Worm (Caenorhabditis elegans): Measurements from ENCODE around the gene K10C2.7.

The K10C2.7 gene

DNA sequence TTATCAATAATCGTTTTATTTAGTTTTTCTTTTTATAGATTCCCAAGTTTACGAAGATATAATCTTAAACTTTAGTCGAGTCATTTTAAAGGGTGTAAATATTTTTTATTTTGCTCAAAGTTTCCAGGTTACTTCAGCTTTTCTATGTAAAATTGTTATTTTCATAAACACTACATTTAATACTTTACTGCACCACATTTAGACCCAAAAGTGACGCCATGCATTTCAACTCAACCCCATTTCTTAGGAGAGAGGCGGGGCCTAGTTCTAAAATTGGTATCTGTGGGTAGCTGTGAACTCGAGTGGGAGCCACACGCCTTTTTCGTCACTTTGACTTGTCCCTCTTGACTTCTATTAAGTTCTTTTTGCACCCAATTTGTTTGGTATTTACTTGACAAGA lies 30.7 kb downstream of the K10C2.7 start, which contains the start of gene T22E5.1:
T22E5.1 (plus strand) TSS at position 301 of the 400 bp plus-strand sequence.
- no peak for TF ChIP-seq mbf-1 (tag; optimal IDR thresholded peaks at IDR 0.05)
- no peak for TF ChIP-seq dmd-4 (tag; optimal IDR thresholded peaks at IDR 0.05)
- TF ChIP-seq aly-2 (tag; optimal IDR thresholded peaks at IDR 0.05), result no peak
- TF ChIP-seq alr-1 (tag; optimal IDR thresholded peaks at IDR 0.05), result no peak
- no peak for TF ChIP-seq sma-9 (GFP tag; optimal IDR thresholded peaks at IDR 0.05)
- no peak for TF ChIP-seq sma-9 (tag; optimal IDR thresholded peaks at IDR 0.05)
- TF ChIP-seq egl-27 (tag; optimal IDR thresholded peaks at IDR 0.05), result no peak
- TF ChIP-seq R02D3.7 (tag; optimal IDR thresholded peaks at IDR 0.05), result no peak
- no peak for TF ChIP-seq ztf-11 (tag; optimal IDR thresholded peaks at IDR 0.05)
- no peak for TF ChIP-seq elt-1 (tag; optimal IDR thresholded peaks at IDR 0.05)
- TF ChIP-seq skn-1 (tag; optimal IDR thresholded peaks at IDR 0.05), result no peak
- TF ChIP-seq nhr-25 (tag; optimal IDR thresholded peaks at IDR 0.05), result no peak
- TF ChIP-seq ZK546.5 (tag; optimal IDR thresholded peaks at IDR 0.05), result no peak
- no peak for TF ChIP-seq fos-1 (tag; optimal IDR thresholded peaks at IDR 0.05)
- TF ChIP-seq blmp-1 (tag; optimal IDR thresholded peaks at IDR 0.05; ENCODE audit: insufficient read depth), result no peak
- no peak for TF ChIP-seq lsy-2 (tag; optimal IDR thresholded peaks at IDR 0.05)

DNA sequence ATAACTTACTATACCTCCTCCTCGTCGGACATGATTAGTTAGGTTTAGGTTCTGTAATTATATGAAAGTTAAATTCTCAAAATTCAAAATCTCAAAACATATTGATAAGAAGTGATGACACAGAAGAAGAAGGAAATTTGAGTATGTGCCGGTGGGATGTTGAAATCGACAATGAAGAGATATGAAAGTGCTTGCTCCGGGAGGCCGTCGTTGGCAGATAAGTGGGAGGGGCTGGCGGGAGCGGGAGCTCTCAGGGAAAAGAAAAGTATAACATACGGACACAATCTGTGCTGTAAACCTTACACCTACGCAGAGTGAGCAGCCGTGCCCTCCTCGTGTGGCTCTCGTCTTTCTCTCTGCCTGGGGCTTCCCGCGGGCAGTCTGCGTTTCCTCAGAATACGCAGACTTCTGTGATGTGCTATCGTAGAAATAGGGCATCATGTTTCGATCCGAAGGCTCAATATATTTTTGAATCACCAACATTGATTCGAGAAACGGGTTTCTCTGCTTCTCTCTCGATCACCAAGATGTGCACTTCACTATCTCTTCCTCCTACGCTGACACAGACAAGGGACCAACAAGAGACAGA lies 33.0 kb downstream of the K10C2.7 start, which contains the start of gene mup-2:
mup-2 (minus strand) TSS at position 51 of the 589 bp plus-strand sequence.
- TF ChIP-seq egl-27 (tag; optimal IDR thresholded peaks at IDR 0.05), result no peak
- no peak for TF ChIP-seq blmp-1 (tag; optimal IDR thresholded peaks at IDR 0.05; ENCODE audit: insufficient read depth)
- TF ChIP-seq lin-11 (tag; optimal IDR thresholded peaks at IDR 0.05), result no peak
- TF ChIP-seq crh-2 (tag; optimal IDR thresholded peaks at IDR 0.05), result no peak
- peak; percentile 3 for TF ChIP-seq C34F6.9 (tag; optimal IDR thresholded peaks at IDR 0.05)
- TF ChIP-seq nhr-25 (tag; optimal IDR thresholded peaks at IDR 0.05), result no peak
- TF ChIP-seq F13H6.1 (tag; optimal IDR thresholded peaks at IDR 0.05), result peak; percentile 87
- TF ChIP-seq ZK546.5 (tag; optimal IDR thresholded peaks at IDR 0.05), result no peak
- no peak for TF ChIP-seq nhr-10 (tag; optimal IDR thresholded peaks at IDR 0.05)
- TF ChIP-seq nhr-129 (tag; optimal IDR thresholded peaks at IDR 0.05), result peak; percentile 61
- TF ChIP-seq sma-9 (GFP tag; optimal IDR thresholded peaks at IDR 0.05), result peak; percentile 80
- TF ChIP-seq sma-9 (tag; optimal IDR thresholded peaks at IDR 0.05), result no peak
- TF ChIP-seq nhr-21 (tag; optimal IDR thresholded peaks at IDR 0.05), result no peak
- TF ChIP-seq lsy-2 (tag; optimal IDR thresholded peaks at IDR 0.05), result peak in 1 of 2 experiments; percentile 25

DNA sequence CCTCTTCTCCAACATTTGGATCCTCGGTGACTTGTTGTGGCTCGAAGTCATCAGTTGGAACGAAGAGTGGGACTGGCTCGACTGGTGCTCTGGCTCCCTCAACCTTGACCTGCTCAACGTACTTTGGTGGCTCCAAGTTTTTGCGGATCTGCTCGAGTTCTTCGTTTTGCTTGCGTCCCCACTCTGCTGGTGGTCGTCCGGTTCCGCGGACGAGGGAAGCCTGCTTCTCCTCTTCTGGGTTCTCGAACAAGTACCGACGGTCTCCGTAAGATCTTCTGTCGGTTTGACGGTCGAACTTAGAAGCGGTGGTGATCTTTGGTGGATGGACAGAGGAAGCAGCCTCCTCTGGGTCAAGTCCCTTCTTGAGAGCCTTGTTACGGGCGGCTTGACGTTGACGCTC lies 34.6 kb downstream of the K10C2.7 start:
- TF ChIP-seq Y55F3AM.14 (GFP tag; optimal IDR thresholded peaks at IDR 0.05) (no peak), lin-13 (GFP tag; optimal IDR thresholded peaks at IDR 0.05) (no peak), peb-1 (tag; optimal IDR thresholded peaks at IDR 0.05) (no peak), unc-62 (GFP tag; optimal IDR thresholded peaks at IDR 0.05) (no peak)

DNA sequence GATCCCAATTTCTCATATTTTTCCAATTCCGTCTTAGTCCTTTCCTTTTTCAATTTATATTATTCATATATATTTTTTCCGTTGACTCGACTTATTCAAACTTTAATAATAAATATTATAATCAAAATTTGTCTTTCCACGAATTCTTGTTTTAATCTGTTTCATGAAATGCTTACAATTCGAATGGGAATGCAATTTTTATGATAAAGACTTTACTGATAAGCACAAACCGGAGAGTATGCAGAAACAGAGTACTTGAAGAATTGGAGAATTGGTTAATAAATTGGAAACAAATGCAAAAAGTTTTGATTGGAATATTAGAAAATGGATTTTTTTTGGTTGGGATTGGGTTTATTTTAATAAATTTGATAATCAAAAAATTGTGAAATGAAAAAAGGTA lies 35.0 kb downstream of the K10C2.7 start:
- no peak for TF ChIP-seq nhr-25 (tag; optimal IDR thresholded peaks at IDR 0.05)
- peak in 1 of 2 experiments; percentile 13 for TF ChIP-seq lsy-2 (tag; optimal IDR thresholded peaks at IDR 0.05)
- no peak for TF ChIP-seq nhr-129 (tag; optimal IDR thresholded peaks at IDR 0.05)
- TF ChIP-seq snpc-4 (tag; optimal IDR thresholded peaks at IDR 0.05), result no peak
- TF ChIP-seq skn-1 (tag; optimal IDR thresholded peaks at IDR 0.05), result peak; percentile 90
- no peak for TF ChIP-seq unc-55 (GFP tag; optimal IDR thresholded peaks at IDR 0.05)
- TF ChIP-seq fos-1 (tag; optimal IDR thresholded peaks at IDR 0.05), result peak; percentile 23
- no peak for TF ChIP-seq sma-9 (GFP tag; optimal IDR thresholded peaks at IDR 0.05)
- TF ChIP-seq sma-9 (tag; optimal IDR thresholded peaks at IDR 0.05), result no peak
- TF ChIP-seq nhr-6 (tag; optimal IDR thresholded peaks at IDR 0.05), result no peak

DNA sequence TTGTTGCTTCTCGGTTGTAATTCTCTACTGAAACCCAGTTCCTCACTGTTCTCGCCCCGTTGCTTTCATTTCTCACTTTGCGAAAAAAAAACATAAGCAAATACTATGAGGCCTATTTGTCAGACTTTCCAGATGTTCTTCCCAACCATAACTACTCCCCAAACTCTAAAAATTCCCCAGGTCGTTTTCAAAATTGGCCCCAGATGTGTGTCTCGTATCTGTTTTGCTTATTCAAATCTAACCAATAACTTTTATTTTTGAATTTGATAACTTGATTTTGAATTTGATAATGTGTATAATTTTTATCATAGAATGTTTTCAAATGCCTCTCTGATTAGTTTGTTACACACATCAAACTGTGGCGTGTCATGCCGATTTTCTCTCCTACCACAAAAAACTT lies 35.5 kb downstream of the K10C2.7 start:
- TF ChIP-seq nhr-23 (tag; optimal IDR thresholded peaks at IDR 0.05), result no peak
- TF ChIP-seq Y55F3AM.14 (GFP tag; optimal IDR thresholded peaks at IDR 0.05), result no peak
- no peak for TF ChIP-seq nhr-12 (tag; optimal IDR thresholded peaks at IDR 0.05)
- no peak for TF ChIP-seq ZK546.5 (tag; optimal IDR thresholded peaks at IDR 0.05)
- no peak for TF ChIP-seq ama-1 (optimal IDR thresholded peaks at IDR 0.05)
- no peak for TF ChIP-seq nhr-11 (tag; optimal IDR thresholded peaks at IDR 0.05)
- no peak for TF ChIP-seq peb-1 (tag; optimal IDR thresholded peaks at IDR 0.05)
- TF ChIP-seq unc-62 (GFP tag; optimal IDR thresholded peaks at IDR 0.05), result no peak
- TF ChIP-seq gmeb-1 (tag; optimal IDR thresholded peaks at IDR 0.05), result no peak
- no peak for TF ChIP-seq nhr-6 (tag; optimal IDR thresholded peaks at IDR 0.05)
- no peak for TF ChIP-seq blmp-1 (tag; optimal IDR thresholded peaks at IDR 0.05; ENCODE audit: insufficient read depth)
- no peak for TF ChIP-seq lin-11 (tag; optimal IDR thresholded peaks at IDR 0.05)
- TF ChIP-seq nhr-25 (tag; optimal IDR thresholded peaks at IDR 0.05), result no peak
- TF ChIP-seq lin-39 (tag; optimal IDR thresholded peaks at IDR 0.05), result no peak
- TF ChIP-seq aly-2 (tag; optimal IDR thresholded peaks at IDR 0.05), result no peak
- no peak for TF ChIP-seq ztf-4 (tag; optimal IDR thresholded peaks at IDR 0.05)
- no peak for TF ChIP-seq ceh-82 (tag; optimal IDR thresholded peaks at IDR 0.05)
- no peak for TF ChIP-seq nhr-10 (tag; optimal IDR thresholded peaks at IDR 0.05)
- TF ChIP-seq mdl-1 (tag; optimal IDR thresholded peaks at IDR 0.05), result no peak
